Fruit fly (Drosophila melanogaster): Measurements from ENCODE around the gene CG7706.

CG7706 gene

dm6 chr3R:18633099-18633498, 44.5 kb upstream of the CG7706 start (continued):
- TF ChIP-seq Dll (GFP tag; IDR thresholded peaks at IDR 0.05; ENCODE audit: partially characterized antibody) (no peak), Jarid2 (GFP tag; optimal IDR thresholded peaks at IDR 0.05) (no peak), Nf-YC (tag; optimal IDR thresholded peaks at IDR 0.05) (no peak), CG4854 (GFP tag; optimal IDR thresholded peaks at IDR 0.05) (no peak), cwo (GFP tag; optimal IDR thresholded peaks at IDR 0.05) (no peak), CG1024 (GFP tag; IDR thresholded peaks at IDR 0.05) (no peak), Fer2 (tag; optimal IDR thresholded peaks at IDR 0.05) (no peak), CG10274 (GFP tag; optimal IDR thresholded peaks at IDR 0.05) (no peak), CG16863 (GFP tag; optimal IDR thresholded peaks at IDR 0.05) (no peak), CG17328 (GFP tag; IDR thresholded peaks at IDR 0.05) (no peak), run (tag; optimal IDR thresholded peaks at IDR 0.05) (no peak), dm (GFP tag; optimal IDR thresholded peaks at IDR 0.05) (no peak), fu2 (GFP tag; optimal IDR thresholded peaks at IDR 0.05) (no peak), CG17802 (tag; optimal IDR thresholded peaks at IDR 0.05) (no peak), CG6854 (GFP tag; optimal IDR thresholded peaks at IDR 0.05) (no peak), Side (GFP tag; optimal IDR thresholded peaks at IDR 0.05) (no peak), jigr1 (GFP tag; IDR thresholded peaks at IDR 0.05) (no peak), CG14710 (tag; optimal IDR thresholded peaks at IDR 0.05) (no peak), Abd-B (GFP tag; optimal IDR thresholded peaks at IDR 0.05) (peak; percentile 58), Sox100B (GFP tag; optimal IDR thresholded peaks at IDR 0.05) (no peak), caup (GFP tag; optimal IDR thresholded peaks at IDR 0.05; ENCODE audit: severe bottlenecking) (no peak), lov (optimal IDR thresholded peaks at IDR 0.05) (no peak), lov (GFP tag; IDR thresholded peaks at IDR 0.05) (no peak), Oli (tag; optimal IDR thresholded peaks at IDR 0.05) (peak; percentile 31), jumu (GFP tag; optimal IDR thresholded peaks at IDR 0.05) (no peak), CG4730 (GFP tag; IDR thresholded peaks at IDR 0.05) (no peak), wdn (GFP tag; IDR thresholded peaks at IDR 0.05) (no peak), CG13123 (GFP tag; optimal IDR thresholded peaks at IDR 0.05) (no peak), CG12236 (GFP tag; optimal IDR thresholded peaks at IDR 0.05) (no peak), chif (GFP tag; optimal IDR thresholded peaks at IDR 0.05) (no peak), dmrt99B (tag; optimal IDR thresholded peaks at IDR 0.05) (peak; percentile 50), insv (GFP tag; optimal IDR thresholded peaks at IDR 0.05) (no peak), C15 (GFP tag; IDR thresholded peaks at IDR 0.05) (no peak), salm (tag; optimal IDR thresholded peaks at IDR 0.05) (no peak), CG30403 (GFP tag; optimal IDR thresholded peaks at IDR 0.05) (peak; percentile 1), Dp (GFP tag; optimal IDR thresholded peaks at IDR 0.05) (no peak), Pdp1 (GFP tag; optimal IDR thresholded peaks at IDR 0.05) (peak in 1 of 2 experiments; percentile 69), slbo (GFP tag; IDR thresholded peaks at IDR 0.05) (0 out of 2 replicates have a peak, but pooled peaks have one; percentile 8), TFAM (GFP tag; optimal IDR thresholded peaks at IDR 0.05) (no peak), fd96Cb (tag; optimal IDR thresholded peaks at IDR 0.05) (no peak), Mes4 (GFP tag; optimal IDR thresholded peaks at IDR 0.05) (no peak), CG14050 (GFP tag; IDR thresholded peaks at IDR 0.05) (no peak), pzg (GFP tag; optimal IDR thresholded peaks at IDR 0.05) (no peak), Nf-YB (GFP tag; optimal IDR thresholded peaks at IDR 0.05) (no peak), Aef1 (GFP tag; IDR thresholded peaks at IDR 0.05) (no peak), CG3847 (GFP tag; IDR thresholded peaks at IDR 0.05) (no peak), gfzf (GFP tag; optimal IDR thresholded peaks at IDR 0.05) (no peak), lab (GFP tag; optimal IDR thresholded peaks at IDR 0.05) (peak; percentile 6), CG2875 (GFP tag; optimal IDR thresholded peaks at IDR 0.05) (no peak), peb (GFP tag; IDR thresholded peaks at IDR 0.05) (no peak), tgo (GFP tag; IDR thresholded peaks at IDR 0.05) (no peak), so (GFP tag; IDR thresholded peaks at IDR 0.05) (no peak)
